Worm (Caenorhabditis elegans) whole organism, L2 larva: Measurements from ENCODE around the gene C05B5.11.

Experiments
- aly-2 ChIP-seq: fragments of 150-350 bp; optimal IDR thresholded peaks from 2 replicates; lab custom pipeline; 2014; ENCODE audit warnings: missing biosample characterization, missing genetic modification characterization
- nhr-11 ChIP-seq: fragments of 150-350 bp; optimal IDR thresholded peaks from 2 replicates; lab custom pipeline; 2014; ENCODE audit warnings: missing biosample characterization, missing genetic modification characterization
- nhr-237 ChIP-seq: fragments of 150-350 bp; optimal IDR thresholded peaks from 2 replicates; lab custom pipeline; 2014; ENCODE audit warnings: missing biosample characterization, missing genetic modification characterization
- skn-1 ChIP-seq: sonication (generic microtip); optimal IDR thresholded peaks from 2 replicates; lab custom pipeline; 2017; ENCODE audit warnings: missing biosample characterization, missing genetic modification characterization
- unc-55 ChIP-seq: fragments of 150-350 bp; sonication (generic microtip); optimal IDR thresholded peaks from 3 replicates; lab custom pipeline; 2014; ENCODE audit warnings: missing biosample characterization, missing genetic modification reagents, missing genetic modification characterization

DNA sequence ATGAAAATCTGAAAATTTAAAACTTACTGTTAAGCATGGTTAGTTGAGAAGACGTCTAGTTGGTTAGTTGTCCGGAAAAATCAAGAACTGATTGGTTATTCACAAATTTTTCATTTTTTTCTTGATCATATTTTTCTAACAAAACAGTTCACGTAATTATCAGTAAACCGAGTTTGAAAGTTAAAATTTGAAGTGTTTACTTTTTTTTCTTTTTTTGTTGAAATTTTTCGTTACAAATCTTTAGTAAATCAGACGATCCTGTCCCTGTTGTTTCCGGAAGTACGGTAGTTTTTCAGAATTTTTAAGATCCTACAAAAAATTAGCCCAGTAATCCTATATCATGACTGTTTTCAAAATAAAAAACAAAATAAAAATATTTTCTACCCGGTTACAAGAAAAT lies 3.9 kb upstream of the C05B5.11 start, which contains the start of gene C05B5.2:
- TF ChIP-seq nhr-11 (tag; lab: Kevin White, UChicago) (no peak), aly-2 (no peak), unc-55 (GFP tag; lab: Kevin White, UChicago) (no peak), nhr-237 (tag; lab: Kevin White, UChicago) (no peak), skn-1 (tag; lab: Kevin White, UChicago) (no peak)
